Fruit fly (Drosophila melanogaster) whole organism, embryonic: ENCODE data around the gene Src64B.
A peak's percentile ranks its signal among the peaks of the same experiment; 100 is the strongest.

ENCODE experiments used
- Adf1 ChIP-seq: fragments of 200-800 bp; sonication (Bioruptor generic); IDR thresholded peaks from 2 replicates; pipeline ENCODE4 v1.3.6; 2022; ENCODE audit warnings: missing biosample characterization, missing genetic modification characterization
- Atf3 ChIP-seq: fragments of 200-800 bp; sonication (Bioruptor generic); optimal IDR thresholded peaks from 3 replicates; lab custom pipeline; 2016; ENCODE audit warnings: missing biosample characterization, missing genetic modification characterization
- B-H1 ChIP-seq: fragments of 200-800 bp; sonication (Bioruptor generic); IDR thresholded peaks from 3 replicates; pipeline ENCODE4 v1.3.6; 2022; ENCODE audit warnings: missing biosample characterization, missing genetic modification characterization
- CG1024 ChIP-seq: fragments of 200-800 bp; sonication (Bioruptor generic); IDR thresholded peaks from 2 replicates; pipeline ENCODE4 v1.3.6; 2022; ENCODE audit warnings: missing biosample characterization, missing genetic modification characterization
- CG10321 ChIP-seq: fragments of 200-800 bp; sonication (Bioruptor generic); IDR thresholded peaks from 2 replicates; pipeline ENCODE4 v1.3.6; 2022; ENCODE audit warnings: missing biosample characterization, missing genetic modification characterization
- CG10366 ChIP-seq: fragments of 200-800 bp; sonication (Bioruptor generic); IDR thresholded peaks from 2 replicates; pipeline ENCODE4 v1.3.6; 2022; ENCODE audit warnings: missing biosample characterization, missing genetic modification characterization
- CG10543 ChIP-seq: fragments of 200-800 bp; sonication (Bioruptor generic); optimal IDR thresholded peaks from 3 replicates; lab custom pipeline; 2017; ENCODE audit warnings: missing biosample characterization, mild to moderate bottlenecking, missing genetic modification characterization, moderate library complexity
- CG12769 ChIP-seq: fragments of 200-800 bp; sonication (Bioruptor generic); optimal IDR thresholded peaks from 2 replicates; lab custom pipeline; 2019; ENCODE audit warnings: missing biosample characterization, mild to moderate bottlenecking, missing genetic modification characterization, moderate library complexity
- CG14860 ChIP-seq: fragments of 200-800 bp; sonication (Bioruptor generic); IDR thresholded peaks from 3 replicates; pipeline ENCODE4 v1.3.6; 2022; ENCODE audit warnings: missing biosample characterization, missing genetic modification characterization; ENCODE audit not compliant: partially characterized antibody
- CG16863 ChIP-seq: fragments of 200-800 bp; sonication (Bioruptor generic); optimal IDR thresholded peaks from 3 replicates; lab custom pipeline; 2016; ENCODE audit warnings: missing biosample characterization, missing genetic modification characterization
- CG17568 ChIP-seq: fragments of 200-800 bp; sonication (Bioruptor generic); optimal IDR thresholded peaks from 2 replicates; lab custom pipeline; 2018; ENCODE audit warnings: missing biosample characterization, mild to moderate bottlenecking, missing genetic modification characterization, moderate library complexity
- CG2202 ChIP-seq: fragments of 200-800 bp; sonication (Bioruptor generic); optimal IDR thresholded peaks from 2 replicates; lab custom pipeline; 2018; ENCODE audit warnings: missing biosample characterization, mild to moderate bottlenecking, missing genetic modification characterization
- CG30403 ChIP-seq: fragments of 200-800 bp; sonication (Bioruptor generic); optimal IDR thresholded peaks from 3 replicates; lab custom pipeline; 2016; ENCODE audit warnings: missing biosample characterization, missing genetic modification characterization
- CG3281 ChIP-seq: fragments of 200-800 bp; sonication (Bioruptor generic); optimal IDR thresholded peaks from 3 replicates; lab custom pipeline; 2017; ENCODE audit warnings: missing biosample characterization, mild to moderate bottlenecking, missing genetic modification characterization
- CG34224 ChIP-seq: fragments of 200-800 bp; sonication (Bioruptor generic); IDR thresholded peaks from 3 replicates; pipeline ENCODE4 v1.3.6; 2022; ENCODE audit warnings: missing biosample characterization, missing genetic modification characterization; ENCODE audit not compliant: partially characterized antibody
- CG4328 ChIP-seq: fragments of 200-800 bp; sonication (Bioruptor generic); optimal IDR thresholded peaks from 3 replicates; lab custom pipeline; 2017; ENCODE audit warnings: missing biosample characterization, missing genetic modification reagents, missing genetic modification characterization
- CG4617 ChIP-seq: fragments of 200-800 bp; sonication (Bioruptor generic); optimal IDR thresholded peaks from 3 replicates; lab custom pipeline; 2016; ENCODE audit warnings: missing biosample characterization, missing genetic modification characterization, borderline replicate concordance
- CG7987 ChIP-seq: fragments of 200-800 bp; sonication (Bioruptor generic); optimal IDR thresholded peaks from 2 replicates; lab custom pipeline; 2018; ENCODE audit warnings: missing biosample characterization, mild to moderate bottlenecking, missing genetic modification characterization, moderate library complexity
- CG9727 ChIP-seq: fragments of 200-800 bp; sonication (Bioruptor generic); optimal IDR thresholded peaks from 3 replicates; lab custom pipeline; 2017; ENCODE audit warnings: missing biosample characterization, mild to moderate bottlenecking, missing genetic modification characterization
- Camta ChIP-seq: fragments of 200-800 bp; sonication (Bioruptor generic); optimal IDR thresholded peaks from 2 replicates; lab custom pipeline; 2016; ENCODE audit warnings: missing biosample characterization, missing genetic modification characterization
- Chrac-16 ChIP-seq: fragments of 200-800 bp; sonication (Bioruptor generic); optimal IDR thresholded peaks from 3 replicates; lab custom pipeline; 2016; ENCODE audit warnings: missing biosample characterization, missing genetic modification characterization
- CrebB ChIP-seq: fragments of 200-800 bp; sonication (Bioruptor generic); optimal IDR thresholded peaks from 3 replicates; lab custom pipeline; 2018; ENCODE audit warnings: missing biosample characterization, mild to moderate bottlenecking, missing genetic modification characterization
- Eip74EF ChIP-seq, 2 experiments: fragments of 200-800 bp in 1 of 2; fragments of >200 bp in 1 of 2; sonication (Bioruptor generic) in 1 of 2; optimal IDR thresholded peaks; 2 replicates each; lab custom pipeline; 2017 to 2019; ENCODE audit warnings: missing biosample characterization in 2 of 2, missing genetic modification characterization in 2 of 2, mild to moderate bottlenecking in 1 of 2, moderate library complexity in 1 of 2
- Kr ChIP-seq: fragments of 200-800 bp; sonication (Bioruptor generic); optimal IDR thresholded peaks from 2 replicates; lab custom pipeline; 2017; ENCODE audit warnings: missing biosample characterization, mild to moderate bottlenecking, missing genetic modification characterization
- NC2β ChIP-seq: fragments of 200-800 bp; sonication (Bioruptor generic); optimal IDR thresholded peaks from 2 replicates; lab custom pipeline; 2016; ENCODE audit warnings: missing biosample characterization, missing genetic modification characterization
- Oli ChIP-seq: fragments of 200-800 bp; sonication (Bioruptor generic); optimal IDR thresholded peaks from 2 replicates; lab custom pipeline; 2018; ENCODE audit warnings: missing biosample characterization, mild to moderate bottlenecking, missing genetic modification characterization, moderate library complexity
- PHDP ChIP-seq: fragments of 200-800 bp; sonication (Bioruptor generic); optimal IDR thresholded peaks from 3 replicates; lab custom pipeline; 2018; ENCODE audit warnings: missing biosample characterization, mild to moderate bottlenecking, missing genetic modification characterization, moderate library complexity
- Sry-δ ChIP-seq: fragments of 200-800 bp; sonication (Bioruptor generic); optimal IDR thresholded peaks from 2 replicates; lab custom pipeline; 2016; ENCODE audit warnings: missing biosample characterization, missing genetic modification characterization
- Usf ChIP-seq: fragments of 200-800 bp; sonication (Bioruptor generic); optimal IDR thresholded peaks from 2 replicates; lab custom pipeline; 2017; ENCODE audit warnings: missing genotype, missing biosample characterization, missing genetic modification characterization
- Vsx1 ChIP-seq: fragments of 200-800 bp; sonication (Bioruptor generic); optimal IDR thresholded peaks from 2 replicates; lab custom pipeline; 2017; ENCODE audit warnings: missing biosample characterization, mild to moderate bottlenecking, missing genetic modification characterization, missing genetic modification reagents
- amos ChIP-seq: fragments of 200-800 bp; sonication (Bioruptor generic); IDR thresholded peaks from 2 replicates; pipeline ENCODE4 v1.3.6; 2022; ENCODE audit warnings: missing biosample characterization, missing genetic modification characterization; ENCODE audit not compliant: partially characterized antibody
- aop ChIP-seq: fragments of 200-800 bp; sonication (Bioruptor generic); IDR thresholded peaks from 2 replicates; pipeline ENCODE4 v1.3.6; 2022; ENCODE audit warnings: missing biosample characterization, missing genetic modification characterization
- bsh ChIP-seq, 2 experiments: fragments of 200-800 bp; sonication (Bioruptor generic); optimal IDR thresholded peaks; 2 replicates each; lab custom pipeline; 2017 to 2018; ENCODE audit warnings: mild to moderate bottlenecking in 2 of 2, missing biosample characterization in 2 of 2, missing genetic modification characterization in 2 of 2, moderate library complexity in 1 of 2
- cad ChIP-seq: fragments of >200 bp; optimal IDR thresholded peaks from 2 replicates; lab custom pipeline; 2017; ENCODE audit warnings: missing biosample characterization, missing genetic modification characterization
- caup ChIP-seq: fragments of 200-800 bp; sonication (Bioruptor generic); optimal IDR thresholded peaks from 3 replicates; lab custom pipeline; 2017; ENCODE audit warnings: missing biosample characterization, mild to moderate bottlenecking, missing genetic modification characterization, moderate library complexity; ENCODE audit not compliant: severe bottlenecking
- dati ChIP-seq: fragments of 200-800 bp; sonication (Bioruptor generic); IDR thresholded peaks from 2 replicates; pipeline ENCODE4 v1.3.6; 2022; ENCODE audit warnings: missing biosample characterization, missing genetic modification characterization
- dimm ChIP-seq: fragments of 200-800 bp; sonication (Bioruptor generic); IDR thresholded peaks from 2 replicates; pipeline ENCODE4 v1.3.6; 2022; ENCODE audit warnings: missing biosample characterization, missing genetic modification characterization
- dm ChIP-seq: fragments of 200-800 bp; sonication (Bioruptor generic); optimal IDR thresholded peaks from 3 replicates; lab custom pipeline; 2016; ENCODE audit warnings: missing biosample characterization, missing genetic modification characterization
- eve ChIP-seq, 2 experiments: fragments of >200 bp; optimal IDR thresholded peaks; 2 replicates each; lab custom pipeline; 2017; ENCODE audit warnings: missing biosample characterization in 2 of 2, missing genetic modification characterization in 2 of 2
- fd3F ChIP-seq: fragments of 200-800 bp; sonication (Bioruptor generic); optimal IDR thresholded peaks from 2 replicates; lab custom pipeline; 2018; ENCODE audit warnings: missing biosample characterization, mild to moderate bottlenecking, missing genetic modification characterization, moderate library complexity
- inv ChIP-seq: fragments of 200-800 bp; sonication (Bioruptor generic); IDR thresholded peaks from 2 replicates; pipeline ENCODE4 v1.3.6; 2022; ENCODE audit warnings: missing biosample characterization, missing genetic modification characterization; ENCODE audit not compliant: partially characterized antibody
- klu ChIP-seq: fragments of 200-800 bp; sonication (Bioruptor generic); IDR thresholded peaks from 2 replicates; pipeline ENCODE4 v1.3.6; 2022; ENCODE audit warnings: missing biosample characterization, missing genetic modification characterization
- pan ChIP-seq, 4 experiments: fragments of >200 bp in 3 of 4; fragments of 200-800 bp in 1 of 4; sonication (Bioruptor generic) in 1 of 4; optimal IDR thresholded peaks in 3 of 4; IDR thresholded peaks in 1 of 4; 2 replicates each; pipeline versions ENCODE4 v1.3.6 to Lab custom; 2017 to 2022; ENCODE audit warnings: missing biosample characterization in 2 of 4, missing genetic modification characterization in 2 of 4, mixed read lengths in 1 of 4
- pb ChIP-seq: fragments of 200-800 bp; sonication (Bioruptor generic); optimal IDR thresholded peaks from 3 replicates; lab custom pipeline; 2016; ENCODE audit warnings: missing biosample characterization, missing genetic modification characterization
- pita ChIP-seq: fragments of 200-800 bp; sonication (Bioruptor generic); optimal IDR thresholded peaks from 2 replicates; lab custom pipeline; 2017; ENCODE audit warnings: missing biosample characterization, mild to moderate bottlenecking, missing genetic modification characterization
- sima ChIP-seq: fragments of 200-800 bp; sonication (Bioruptor generic); optimal IDR thresholded peaks from 2 replicates; lab custom pipeline; 2016; ENCODE audit warnings: missing biosample characterization, missing genetic modification characterization
- sisA ChIP-seq: fragments of 200-800 bp; sonication (Bioruptor generic); IDR thresholded peaks from 2 replicates; pipeline ENCODE4 v1.3.6; 2022; ENCODE audit warnings: missing biosample characterization, missing genetic modification characterization
- tna ChIP-seq: fragments of 200-800 bp; sonication (Bioruptor generic); IDR thresholded peaks from 2 replicates; pipeline ENCODE4 v1.3.6; 2022; ENCODE audit warnings: missing biosample characterization, missing genetic modification characterization; ENCODE audit not compliant: partially characterized antibody
- vnd ChIP-seq: fragments of 200-800 bp; sonication (Bioruptor generic); IDR thresholded peaks from 3 replicates; pipeline ENCODE4 v1.3.6; 2022; ENCODE audit warnings: missing biosample characterization, missing genetic modification characterization; ENCODE audit not compliant: partially characterized antibody
- wdn ChIP-seq: fragments of 200-800 bp; sonication (Bioruptor generic); IDR thresholded peaks from 2 replicates; pipeline ENCODE4 v1.3.6; 2022; ENCODE audit warnings: missing biosample characterization, missing genetic modification characterization

Src64B gene

DNA sequence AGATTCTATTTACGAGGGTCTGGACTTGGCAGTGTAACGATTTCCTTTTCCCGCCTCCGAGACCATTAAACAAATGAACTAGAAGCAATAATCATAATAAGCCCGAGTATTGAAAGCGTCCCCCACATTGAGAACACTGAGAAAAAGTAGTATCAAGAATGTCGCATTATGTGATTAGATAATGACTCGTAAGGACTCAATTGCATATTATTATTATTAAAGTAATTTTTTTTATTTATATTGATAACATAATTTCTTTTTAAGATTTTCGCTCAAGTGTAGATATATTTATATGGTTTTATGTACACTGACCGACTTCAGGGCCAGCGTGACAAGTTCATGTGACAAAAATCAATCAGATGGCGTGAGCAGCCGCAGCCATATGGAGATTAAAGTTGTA, 22.6 kb downstream of the Src64B start (continued):
- no peak for TF ChIP-seq inv (GFP tag; lab: Robert Waterston, UW)
- TF ChIP-seq Oli = peak; percentile 45
- TF ChIP-seq bsh (GFP tag; optimal IDR thresholded peaks at IDR 0.05; lab: Kevin White, UChicago) = peak in 1 of 2 experiments; percentile 73
- TF ChIP-seq B-H1 = no peak
- no peak for TF ChIP-seq CG2202
- TF ChIP-seq Vsx1 (GFP tag; lab: Kevin White, UChicago) = peak; percentile 40
- TF ChIP-seq CG17568 = no peak
- no peak for TF ChIP-seq aop (GFP tag; lab: Robert Waterston, UW)
- peak in 1 of 2 experiments; percentile 19 for TF ChIP-seq Eip74EF (GFP tag; optimal IDR thresholded peaks at IDR 0.05; lab: Kevin White, UChicago)
- TF ChIP-seq Chrac-16 (GFP tag; lab: Kevin White, UChicago) = no peak
- peak; percentile 68 for TF ChIP-seq PHDP
- no peak for TF ChIP-seq CG16863
- TF ChIP-seq Adf1 (GFP tag; lab: Robert Waterston, UW) = no peak
- no peak for TF ChIP-seq pb (GFP tag; lab: Kevin White, UChicago)
- no peak for TF ChIP-seq CG12769 (tag; lab: Kevin White, UChicago)
- no peak for TF ChIP-seq dati (GFP tag; lab: Robert Waterston, UW)
- TF ChIP-seq pan (optimal IDR thresholded peaks at IDR 0.05; lab: Kevin White, UChicago) = no peak
- TF ChIP-seq pan (GFP tag; optimal IDR thresholded peaks at IDR 0.05 in 1 of 2, IDR thresholded peaks at IDR 0.05 in 1 of 2) = peak in 1 of 2 experiments; percentile 41
- TF ChIP-seq Sry-δ (GFP tag; lab: Kevin White, UChicago) = no peak
- TF ChIP-seq fd3F = peak; percentile 38
- no peak for TF ChIP-seq wdn (GFP tag; lab: Robert Waterston, UW)
- TF ChIP-seq CG10321 (GFP tag; lab: Robert Waterston, UW) = no peak
- no peak for TF ChIP-seq cad (GFP tag; lab: Kevin White, UChicago)
- no peak for TF ChIP-seq amos (GFP tag; lab: Robert Waterston, UW)
- TF ChIP-seq CG4617 (GFP tag; lab: Kevin White, UChicago) = no peak
- TF ChIP-seq CG14860 (GFP tag; lab: Robert Waterston, UW) = no peak
- no peak for TF ChIP-seq Usf (GFP tag; lab: Kevin White, UChicago)
- peak; percentile 31; the same call in 1 of the 2 replicates for TF ChIP-seq CG10366 (GFP tag; lab: Robert Waterston, UW)
- TF ChIP-seq Camta = no peak
- no peak for TF ChIP-seq Kr (GFP tag; lab: Kevin White, UChicago)
- no peak for TF ChIP-seq CG10543
- no peak for TF ChIP-seq CG1024
- no peak for TF ChIP-seq NC2β
- TF ChIP-seq vnd (GFP tag; lab: Robert Waterston, UW) = no peak
- peak; percentile 56 for TF ChIP-seq sisA (GFP tag; lab: Robert Waterston, UW)
- TF ChIP-seq klu (GFP tag; lab: Robert Waterston, UW) = no peak
- peak; percentile 12 for TF ChIP-seq CG3281
- no peak for TF ChIP-seq tna (GFP tag; lab: Robert Waterston, UW)
- TF ChIP-seq CG7987 (GFP tag; lab: Kevin White, UChicago) = no peak
- TF ChIP-seq eve (GFP tag; optimal IDR thresholded peaks at IDR 0.05; lab: Kevin White, UChicago) = no peak
- TF ChIP-seq caup (GFP tag; lab: Kevin White, UChicago) = peak; percentile 37
- no peak for TF ChIP-seq CG4328 (GFP tag; lab: Kevin White, UChicago)
- peak; percentile 37; the same call in 1 of the 2 replicates for TF ChIP-seq dimm (GFP tag; lab: Robert Waterston, UW)
- no peak for TF ChIP-seq pita
- no peak for TF ChIP-seq Atf3 (GFP tag; lab: Kevin White, UChicago)
- TF ChIP-seq CG30403 = peak; percentile 51
- no peak for TF ChIP-seq dm (GFP tag; lab: Kevin White, UChicago)
- TF ChIP-seq sima (GFP tag; lab: Kevin White, UChicago) = no peak
- no peak for TF ChIP-seq CrebB (tag; lab: Kevin White, UChicago)
- TF ChIP-seq CG34224 (GFP tag; lab: Robert Waterston, UW) = no peak
- peak; percentile 27 for TF ChIP-seq CG9727 (GFP tag; lab: Kevin White, UChicago)
